Fruit fly (Drosophila melanogaster) whole organism, embryonic: ENCODE results near the gene Son.

ENCODE experiments used
- Awh ChIP-seq: fragments of 200-800 bp; sonication (Bioruptor generic); IDR thresholded peaks from 2 replicates; pipeline ENCODE4, ENCODE4 v1.3.6; 2022; ENCODE audit warnings: missing biosample characterization, missing genetic modification characterization
- Bgb ChIP-seq: fragments of 200-800 bp; sonication (Bioruptor generic); IDR thresholded peaks from 2 replicates; pipeline ENCODE4 v1.3.6; 2022; ENCODE audit warnings: missing biosample characterization, missing genetic modification characterization; ENCODE audit not compliant: partially characterized antibody
- Bteb2 ChIP-seq: fragments of 200-800 bp; sonication (Bioruptor generic); optimal IDR thresholded peaks from 2 replicates; lab custom pipeline; 2016; ENCODE audit warnings: missing biosample characterization, missing genetic modification characterization
- CG10267 ChIP-seq: fragments of 200-800 bp; sonication (Bioruptor generic); optimal IDR thresholded peaks from 2 replicates; lab custom pipeline; 2018; ENCODE audit warnings: missing biosample characterization, mild to moderate bottlenecking, missing genetic modification characterization, moderate library complexity
- CG11456 ChIP-seq: fragments of 200-800 bp; sonication (Bioruptor generic); IDR thresholded peaks from 3 replicates; pipeline ENCODE4 v1.3.6; 2022; ENCODE audit warnings: missing biosample characterization, missing genetic modification characterization
- CG12299 ChIP-seq: fragments of 200-800 bp; sonication (Bioruptor generic); optimal IDR thresholded peaks from 2 replicates; lab custom pipeline; 2018; ENCODE audit warnings: missing biosample characterization, mild to moderate bottlenecking, missing genetic modification characterization
- CG1233 ChIP-seq: fragments of 200-800 bp; sonication (Bioruptor generic); optimal IDR thresholded peaks from 4 replicates; lab custom pipeline; 2018; ENCODE audit warnings: missing biosample characterization, mild to moderate bottlenecking, missing genetic modification characterization
- CG14014 ChIP-seq: fragments of 200-800 bp; sonication (Bioruptor generic); IDR thresholded peaks from 2 replicates; pipeline ENCODE4 v1.3.6; 2022; ENCODE audit warnings: missing biosample characterization, missing genetic modification characterization
- CG1603 ChIP-seq: fragments of 200-800 bp; sonication (Bioruptor generic); optimal IDR thresholded peaks from 2 replicates; lab custom pipeline; 2019; ENCODE audit warnings: missing biosample characterization, mild to moderate bottlenecking, missing genetic modification characterization, moderate library complexity
- CG16815 ChIP-seq: fragments of 200-800 bp; sonication (Bioruptor generic); optimal IDR thresholded peaks from 3 replicates; lab custom pipeline; 2017; ENCODE audit warnings: missing biosample characterization, mild to moderate bottlenecking, missing genetic modification characterization
- CG18599 ChIP-seq: fragments of 200-800 bp; sonication (Bioruptor generic); optimal IDR thresholded peaks from 3 replicates; lab custom pipeline; 2017; ENCODE audit warnings: missing biosample characterization, missing genetic modification characterization, mild to moderate bottlenecking, moderate library complexity, missing genetic modification reagents
- CG2712 ChIP-seq: fragments of 200-800 bp; optimal IDR thresholded peaks from 3 replicates; lab custom pipeline; 2019; ENCODE audit warnings: missing biosample characterization, mild to moderate bottlenecking, missing genetic modification characterization, moderate library complexity
- CG31224 ChIP-seq: fragments of 200-800 bp; sonication (Bioruptor generic); IDR thresholded peaks from 2 replicates; pipeline ENCODE4 v1.3.6; 2022; ENCODE audit warnings: missing biosample characterization, missing genetic modification characterization
- CG3281 ChIP-seq: fragments of 200-800 bp; sonication (Bioruptor generic); optimal IDR thresholded peaks from 3 replicates; lab custom pipeline; 2017; ENCODE audit warnings: missing biosample characterization, mild to moderate bottlenecking, missing genetic modification characterization
- CG34422 ChIP-seq: fragments of 200-800 bp; sonication (Bioruptor generic); IDR thresholded peaks from 3 replicates; pipeline ENCODE4 v1.3.6; 2022; ENCODE audit warnings: missing biosample characterization, missing genetic modification characterization
- CG6854 ChIP-seq: fragments of 200-800 bp; sonication (Bioruptor generic); optimal IDR thresholded peaks from 3 replicates; lab custom pipeline; 2017; ENCODE audit warnings: missing biosample characterization, mild to moderate bottlenecking, missing genetic modification characterization
- CG7372 ChIP-seq: fragments of 200-800 bp; sonication (Bioruptor generic); IDR thresholded peaks from 2 replicates; pipeline ENCODE4 v1.3.6; 2022; ENCODE audit warnings: missing biosample characterization, missing genetic modification characterization
- CG7556 ChIP-seq: fragments of 200-800 bp; sonication (Bioruptor generic); optimal IDR thresholded peaks from 2 replicates; lab custom pipeline; 2017; ENCODE audit warnings: missing biosample characterization, mild to moderate bottlenecking, missing genetic modification characterization
- CG8388 ChIP-seq: fragments of 200-800 bp; sonication (Bioruptor generic); optimal IDR thresholded peaks from 2 replicates; lab custom pipeline; 2019; ENCODE audit warnings: missing biosample characterization, mild to moderate bottlenecking, missing genetic modification characterization, moderate library complexity
- CG9876 ChIP-seq: fragments of 200-800 bp; sonication (Bioruptor generic); optimal IDR thresholded peaks from 2 replicates; lab custom pipeline; 2016; ENCODE audit warnings: missing biosample characterization, missing genetic modification characterization
- Camta ChIP-seq: fragments of 200-800 bp; sonication (Bioruptor generic); optimal IDR thresholded peaks from 2 replicates; lab custom pipeline; 2016; ENCODE audit warnings: missing biosample characterization, missing genetic modification characterization
- D19A ChIP-seq: fragments of 200-800 bp; optimal IDR thresholded peaks from 3 replicates; lab custom pipeline; 2019; ENCODE audit warnings: missing biosample characterization, mild to moderate bottlenecking, missing genetic modification characterization, moderate library complexity
- Dp ChIP-seq: fragments of 200-800 bp; sonication (Bioruptor generic); optimal IDR thresholded peaks from 2 replicates; lab custom pipeline; 2018; ENCODE audit warnings: missing biosample characterization, mild to moderate bottlenecking, missing genetic modification characterization, moderate library complexity
- HLH3B ChIP-seq: fragments of 200-800 bp; sonication (Bioruptor generic); IDR thresholded peaks from 2 replicates; pipeline ENCODE4 v1.3.6; 2022; ENCODE audit warnings: missing biosample characterization, missing genetic modification characterization
- Hey ChIP-seq: fragments of 200-800 bp; sonication (Bioruptor generic); optimal IDR thresholded peaks from 3 replicates; lab custom pipeline; 2018; ENCODE audit warnings: missing biosample characterization, mild to moderate bottlenecking, missing genetic modification characterization
- Max ChIP-seq: fragments of 200-800 bp; sonication (Bioruptor generic); optimal IDR thresholded peaks from 2 replicates; lab custom pipeline; 2016; ENCODE audit warnings: missing biosample characterization, mild to moderate bottlenecking, missing genetic modification characterization
- Med ChIP-seq: fragments of 200-800 bp; sonication (Bioruptor generic); peaks from one replicate; lab custom pipeline; 2016; ENCODE audit warnings: missing biosample characterization, missing genetic modification characterization, mild to moderate bottlenecking, inconsistent platforms, moderate library complexity
- Neu2 ChIP-seq: fragments of 200-800 bp; sonication (Bioruptor generic); optimal IDR thresholded peaks from 3 replicates; lab custom pipeline; 2016; ENCODE audit warnings: missing biosample characterization, missing genetic modification characterization, borderline replicate concordance
- Nf-YA ChIP-seq: fragments of 200-800 bp; sonication (Bioruptor generic); IDR thresholded peaks from 2 replicates; pipeline ENCODE4 v1.3.6; 2022; ENCODE audit warnings: missing biosample characterization, missing genetic modification characterization
- NfI ChIP-seq: fragments of 200-800 bp; sonication (Bioruptor generic); optimal IDR thresholded peaks from 3 replicates; lab custom pipeline; 2018; ENCODE audit warnings: missing biosample characterization, mild to moderate bottlenecking, missing genetic modification characterization, moderate library complexity
- Sry-β ChIP-seq: fragments of 200-800 bp; sonication (Bioruptor generic); optimal IDR thresholded peaks from 2 replicates; lab custom pipeline; 2018; ENCODE audit warnings: missing biosample characterization, mild to moderate bottlenecking, missing genetic modification characterization, moderate library complexity
- TFAM ChIP-seq: fragments of 200-800 bp; sonication (Bioruptor generic); optimal IDR thresholded peaks from 2 replicates; lab custom pipeline; 2017; ENCODE audit warnings: missing biosample characterization, missing genetic modification characterization, inconsistent platforms
- bab2 ChIP-seq: fragments of 200-800 bp; sonication (Bioruptor generic); optimal IDR thresholded peaks from 2 replicates; lab custom pipeline; 2016; ENCODE audit warnings: missing biosample characterization, missing genetic modification characterization
- chn ChIP-seq: fragments of 200-800 bp; sonication (Bioruptor generic); optimal IDR thresholded peaks from 2 replicates; lab custom pipeline; 2016; ENCODE audit warnings: missing biosample characterization, missing genetic modification characterization
- fd64A ChIP-seq: fragments of 200-800 bp; sonication (Bioruptor generic); optimal IDR thresholded peaks from 3 replicates; lab custom pipeline; 2018; ENCODE audit warnings: missing biosample characterization, mild to moderate bottlenecking, missing genetic modification characterization
- h ChIP-seq: fragments of >200 bp; optimal IDR thresholded peaks from 2 replicates; lab custom pipeline; 2017
- lab ChIP-seq: fragments of 200-800 bp; sonication (Bioruptor generic); optimal IDR thresholded peaks from 3 replicates; lab custom pipeline; 2017; ENCODE audit warnings: missing biosample characterization, missing genetic modification characterization, mild to moderate bottlenecking, moderate library complexity, missing genetic modification reagents
- lbe ChIP-seq: fragments of 200-800 bp; sonication (Bioruptor generic); optimal IDR thresholded peaks from 2 replicates; lab custom pipeline; 2016; ENCODE audit warnings: missing biosample characterization, mild to moderate bottlenecking, missing genetic modification characterization
- mirr ChIP-seq: fragments of 200-800 bp; sonication (Bioruptor generic); optimal IDR thresholded peaks from 3 replicates; lab custom pipeline; 2018; ENCODE audit warnings: missing biosample characterization, mild to moderate bottlenecking, missing genetic modification characterization
- pan ChIP-seq, 4 experiments: fragments of >200 bp in 3 of 4; fragments of 200-800 bp in 1 of 4; sonication (Bioruptor generic) in 1 of 4; optimal IDR thresholded peaks in 3 of 4; IDR thresholded peaks in 1 of 4; 2 replicates each; pipeline versions ENCODE4 v1.3.6 to Lab custom; 2017 to 2022; ENCODE audit warnings: missing biosample characterization in 2 of 4, missing genetic modification characterization in 2 of 4, mixed read lengths in 1 of 4
- phol ChIP-seq: fragments of 200-800 bp; sonication (Bioruptor generic); optimal IDR thresholded peaks from 3 replicates; lab custom pipeline; 2018; ENCODE audit warnings: missing biosample characterization, mild to moderate bottlenecking, missing genetic modification characterization, moderate library complexity
- run ChIP-seq: fragments of 200-800 bp; sonication (Bioruptor generic); optimal IDR thresholded peaks from 3 replicates; lab custom pipeline; 2018; ENCODE audit warnings: missing biosample characterization, mild to moderate bottlenecking, missing genetic modification characterization
- scrt ChIP-seq: fragments of 200-800 bp; sonication (Bioruptor generic); optimal IDR thresholded peaks from 2 replicates; lab custom pipeline; 2018; ENCODE audit warnings: missing biosample characterization, mild to moderate bottlenecking, missing genetic modification characterization, moderate library complexity
- sd ChIP-seq: fragments of 200-800 bp; sonication (Bioruptor generic); optimal IDR thresholded peaks from 3 replicates; lab custom pipeline; 2018; ENCODE audit warnings: missing biosample characterization, mild to moderate bottlenecking, missing genetic modification characterization, moderate library complexity
- unc-4 ChIP-seq: fragments of 200-800 bp; sonication (Bioruptor generic); IDR thresholded peaks from 2 replicates; pipeline ENCODE4 v1.3.6; 2022; ENCODE audit warnings: missing biosample characterization, missing genetic modification characterization; ENCODE audit not compliant: partially characterized antibody
- zf30C ChIP-seq: fragments of 200-800 bp; sonication (Bioruptor generic); optimal IDR thresholded peaks from 3 replicates; lab custom pipeline; 2018; ENCODE audit warnings: missing biosample characterization, mild to moderate bottlenecking, missing genetic modification characterization
- zfh2 ChIP-seq: fragments of 200-800 bp; sonication (Bioruptor generic); optimal IDR thresholded peaks from 2 replicates; lab custom pipeline; 2016; ENCODE audit warnings: missing biosample characterization, missing genetic modification characterization

Gene Son

dm6 chr3R:9586663-9587248 is 8.9 kb downstream of the Son start, which contains the start of gene P58IPK (continued):
- peak; percentile 54 for TF ChIP-seq CG18599 (GFP tag; lab: Kevin White, UChicago)
- TF ChIP-seq unc-4 (GFP tag; lab: Robert Waterston, UW) = peak; percentile 91
- TF ChIP-seq bab2 = peak; percentile 70

dm6 chr3R:9590952-9591532 is 13.2 kb downstream of the Son start, which contains the start of the genes bocks and CG8312:
Gene bocks, minus strand, starts transcription at chr3R:9591002.
Gene CG8312, plus strand, starts transcription at chr3R:9591309.
- peak; percentile 54 for TF ChIP-seq CG2712 (tag; lab: Kevin White, UChicago)
- TF ChIP-seq sd (tag; lab: Kevin White, UChicago) = peak; percentile 57
- no peak for TF ChIP-seq D19A (tag; lab: Kevin White, UChicago)
- TF ChIP-seq zf30C (GFP tag; lab: Kevin White, UChicago) = no peak
- no peak for TF ChIP-seq TFAM
- TF ChIP-seq Bgb = no peak
- TF ChIP-seq fd64A = no peak
- TF ChIP-seq lbe (GFP tag; lab: Kevin White, UChicago) = peak; percentile 33
- TF ChIP-seq chn (GFP tag; lab: Kevin White, UChicago) = peak; percentile 63
- peak; percentile 94 for TF ChIP-seq Med (GFP tag; lab: Kevin White, UChicago)
- no peak for TF ChIP-seq CG7372 (GFP tag; lab: Robert Waterston, UW)
- TF ChIP-seq CG14014 (GFP tag; lab: Robert Waterston, UW) = no peak
- peak; percentile 76 for TF ChIP-seq Max (GFP tag; lab: Kevin White, UChicago)
- no peak for TF ChIP-seq HLH3B
- TF ChIP-seq h = no peak
- peak; percentile 69 for TF ChIP-seq lab
- no peak for TF ChIP-seq mirr (GFP tag; lab: Kevin White, UChicago)
- TF ChIP-seq run (tag; lab: Kevin White, UChicago) = no peak
- TF ChIP-seq scrt (GFP tag; lab: Kevin White, UChicago) = peak; percentile 94
- TF ChIP-seq CG1603 (tag; lab: Kevin White, UChicago) = peak; percentile 84
- TF ChIP-seq Sry-β = peak; percentile 30
- no peak for TF ChIP-seq Hey (tag; lab: Kevin White, UChicago)
- TF ChIP-seq CG3281 = peak; percentile 19
- TF ChIP-seq CG16815 (GFP tag; lab: Kevin White, UChicago) = no peak
- no peak for TF ChIP-seq Awh (GFP tag; lab: Robert Waterston, UW)
- no peak for TF ChIP-seq pan (optimal IDR thresholded peaks at IDR 0.05; lab: Kevin White, UChicago)
- no peak for TF ChIP-seq pan (GFP tag; optimal IDR thresholded peaks at IDR 0.05 in 1 of 2, IDR thresholded peaks at IDR 0.05 in 1 of 2)
- peak; percentile 21 for TF ChIP-seq CG12299 (tag; lab: Kevin White, UChicago)
- TF ChIP-seq Camta (GFP tag; lab: Kevin White, UChicago) = peak; percentile 57
- TF ChIP-seq CG9876 (GFP tag; lab: Kevin White, UChicago) = peak; percentile 40
- TF ChIP-seq phol (tag; lab: Kevin White, UChicago) = peak; percentile 80
- no peak for TF ChIP-seq Nf-YA (GFP tag; lab: Robert Waterston, UW)
- no peak for TF ChIP-seq CG11456 (GFP tag; lab: Robert Waterston, UW)
- peak; percentile 1 for TF ChIP-seq CG6854 (GFP tag; lab: Kevin White, UChicago)
- TF ChIP-seq CG31224 = no peak
- peak; percentile 1 for TF ChIP-seq CG8388 (GFP tag; lab: Kevin White, UChicago)
- no peak for TF ChIP-seq CG34422 (GFP tag; lab: Robert Waterston, UW)
- peak; percentile 35 for TF ChIP-seq CG1233 (GFP tag; lab: Kevin White, UChicago)
- TF ChIP-seq CG10267 (tag; lab: Kevin White, UChicago) = peak; percentile 99
- peak; percentile 67 for TF ChIP-seq Dp
- peak; percentile 16 for TF ChIP-seq CG7556 (GFP tag; lab: Kevin White, UChicago)
- TF ChIP-seq Neu2 (GFP tag; lab: Kevin White, UChicago) = no peak
- peak; percentile 56 for TF ChIP-seq Bteb2 (GFP tag; lab: Kevin White, UChicago)
- TF ChIP-seq NfI (GFP tag; lab: Kevin White, UChicago) = peak; percentile 26
- peak; percentile 78 for TF ChIP-seq zfh2 (GFP tag; lab: Kevin White, UChicago)
